Worm (Caenorhabditis elegans) whole organism, young adult: ENCODE results near the gene msp-3.

Experiments
- B0019.2 ChIP-seq: fragments of 200-800 bp; sonication (Bioruptor generic); conservative IDR thresholded peaks from 2 replicates; pipeline ENCODE4 v1.3.6; 2022; ENCODE audit warnings: missing genetic modification reagents, missing genetic modification characterization, missing compliant biosample characterization
- B0261.1 ChIP-seq: sonication (generic microtip); optimal IDR thresholded peaks from 2 replicates; lab custom pipeline; 2016; ENCODE audit warnings: mild to moderate bottlenecking, missing genetic modification characterization, moderate library complexity, missing compliant biosample characterization
- B0336.3 ChIP-seq: fragments of 200-800 bp; sonication (Bioruptor generic); IDR thresholded peaks from 2 replicates; pipeline ENCODE4 v1.3.6; 2022; ENCODE audit warnings: missing genetic modification characterization, missing compliant biosample characterization
- D2030.7 ChIP-seq: fragments of 200-800 bp; sonication (Bioruptor generic); IDR thresholded peaks from 2 replicates; pipeline ENCODE4 v1.3.6; 2022; ENCODE audit warnings: missing genetic modification reagents, missing genetic modification characterization, missing compliant biosample characterization
- F22D6.2 ChIP-seq: sonication (generic microtip); optimal IDR thresholded peaks from 2 replicates; lab custom pipeline; 2016; ENCODE audit warnings: mild to moderate bottlenecking, missing genetic modification characterization, missing compliant biosample characterization
- F37B4.10 ChIP-seq: fragments of 200-800 bp; sonication (Bioruptor generic); IDR thresholded peaks from 2 replicates; pipeline ENCODE4 v1.3.6; 2022; ENCODE audit warnings: missing genetic modification characterization, missing compliant biosample characterization
- F52B5.7 ChIP-seq: sonication (generic microtip); optimal IDR thresholded peaks from 2 replicates; lab custom pipeline; 2016; ENCODE audit warnings: mild to moderate bottlenecking, missing genetic modification characterization, missing compliant biosample characterization
- F57C9.4 ChIP-seq: sonication (generic microtip); optimal IDR thresholded peaks from 2 replicates; lab custom pipeline; 2017; ENCODE audit warnings: mild to moderate bottlenecking, missing genetic modification characterization, missing compliant biosample characterization
- K11D2.4 ChIP-seq: fragments of 200-800 bp; sonication (Bioruptor generic); IDR thresholded peaks from 2 replicates; pipeline ENCODE4 v1.3.6; 2022; ENCODE audit warnings: missing genetic modification reagents, missing genetic modification characterization, missing compliant biosample characterization
- Y53G8AR.9 ChIP-seq: fragments of 200-800 bp; sonication (Bioruptor generic); conservative IDR thresholded peaks from 2 replicates; pipeline ENCODE4 v1.3.6; 2022; ENCODE audit warnings: missing genetic modification reagents, missing genetic modification characterization, missing compliant biosample characterization
- Y56A3A.18 ChIP-seq: fragments of 200-800 bp; sonication (Bioruptor generic); IDR thresholded peaks from 2 replicates; pipeline ENCODE4 v1.3.6; 2022; ENCODE audit warnings: missing genetic modification reagents, missing genetic modification characterization, missing compliant biosample characterization
- Y67H2A.10 ChIP-seq: fragments of 200-800 bp; sonication (Bioruptor generic); conservative IDR thresholded peaks from 2 replicates; pipeline ENCODE4 v1.3.6; 2022; ENCODE audit warnings: missing genetic modification reagents, missing genetic modification characterization, missing compliant biosample characterization
- Y79H2A.3 ChIP-seq: fragments of 200-800 bp; sonication (Bioruptor generic); conservative IDR thresholded peaks from 2 replicates; pipeline ENCODE4 v1.3.6; 2022; ENCODE audit warnings: missing genetic modification reagents, missing genetic modification characterization, missing compliant biosample characterization
- Y95B8A.8 ChIP-seq: fragments of 200-800 bp; sonication (Bioruptor generic); IDR thresholded peaks from 2 replicates; pipeline ENCODE4 v1.3.6; 2022; ENCODE audit warnings: missing genetic modification reagents, missing genetic modification characterization, missing compliant biosample characterization
- ZK185.1 ChIP-seq: sonication (generic microtip); optimal IDR thresholded peaks from 2 replicates; lab custom pipeline; 2016; ENCODE audit warnings: mild to moderate bottlenecking, missing genetic modification characterization, missing compliant biosample characterization; ENCODE audit not compliant: poor library complexity, severe bottlenecking
- aptf-2 ChIP-seq: fragments of 200-800 bp; sonication (Bioruptor generic); conservative IDR thresholded peaks from 2 replicates; pipeline ENCODE4 v1.3.6; 2022; ENCODE audit warnings: missing genetic modification reagents, missing genetic modification characterization, missing compliant biosample characterization
- attf-3 ChIP-seq: fragments of 200-800 bp; sonication (Bioruptor generic); conservative IDR thresholded peaks from 2 replicates; pipeline ENCODE4 v1.3.6; 2022; ENCODE audit warnings: missing genetic modification reagents, missing genetic modification characterization, missing compliant biosample characterization
- cebp-2 ChIP-seq: fragments of 200-800 bp; sonication (Bioruptor generic); IDR thresholded peaks from 2 replicates; pipeline ENCODE4 v1.3.6; 2022; ENCODE audit warnings: missing genetic modification characterization, missing compliant biosample characterization
- ceh-27 ChIP-seq: fragments of 200-800 bp; sonication (Bioruptor generic); optimal IDR thresholded peaks from 2 replicates; lab custom pipeline; 2018; ENCODE audit warnings: mild to moderate bottlenecking, missing genetic modification characterization, moderate library complexity, missing compliant biosample characterization
- chd-7 ChIP-seq: sonication (generic microtip); optimal IDR thresholded peaks from 2 replicates; lab custom pipeline; 2016; ENCODE audit warnings: mild to moderate bottlenecking, missing genetic modification characterization, moderate library complexity, missing compliant biosample characterization
- die-1 ChIP-seq: sonication (generic microtip); optimal IDR thresholded peaks from 2 replicates; lab custom pipeline; 2016; ENCODE audit warnings: missing genotype, mild to moderate bottlenecking, missing genetic modification characterization, missing compliant biosample characterization
- dox-1 ChIP-seq: fragments of 200-800 bp; sonication (Bioruptor generic); IDR thresholded peaks from 2 replicates; pipeline ENCODE4 v1.3.6; 2022; ENCODE audit warnings: missing genetic modification reagents, missing genetic modification characterization, missing compliant biosample characterization
- efl-1 ChIP-seq: fragments of 150-350 bp; optimal IDR thresholded peaks from 2 replicates; lab custom pipeline; 2014; ENCODE audit warnings: missing biosample characterization, missing genetic modification reagents, missing genetic modification characterization
- egl-44 ChIP-seq: fragments of 200-800 bp; sonication (Bioruptor generic); IDR thresholded peaks from 2 replicates; pipeline ENCODE4 v1.3.6; 2022; ENCODE audit warnings: missing genetic modification reagents, missing genetic modification characterization, missing compliant biosample characterization
- ets-4 ChIP-seq: fragments of 200-800 bp; sonication (Bioruptor generic); optimal IDR thresholded peaks from 2 replicates; lab custom pipeline; 2018; ENCODE audit warnings: mild to moderate bottlenecking, missing genetic modification characterization, missing compliant biosample characterization
- hlh-12 ChIP-seq: sonication (generic microtip); optimal IDR thresholded peaks from 2 replicates; lab custom pipeline; 2016; ENCODE audit warnings: missing genetic modification characterization, missing compliant biosample characterization
- hmg-20 ChIP-seq: fragments of 200-800 bp; sonication (Bioruptor generic); IDR thresholded peaks from 2 replicates; pipeline ENCODE4 v1.3.6; 2022; ENCODE audit warnings: missing genetic modification reagents, missing genetic modification characterization, missing compliant biosample characterization
- hsf-1 ChIP-seq: fragments of 200-800 bp; sonication (Bioruptor generic); IDR thresholded peaks from 2 replicates; pipeline ENCODE4 v1.3.6; 2022; ENCODE audit warnings: missing genetic modification reagents, missing genetic modification characterization, missing compliant biosample characterization
- let-526 ChIP-seq: fragments of 200-800 bp; sonication (Bioruptor generic); IDR thresholded peaks from 2 replicates; pipeline ENCODE4 v1.3.6; 2022; ENCODE audit warnings: missing genetic modification reagents, missing genetic modification characterization, missing compliant biosample characterization
- lin-40 ChIP-seq: sonication (generic microtip); optimal IDR thresholded peaks from 2 replicates; lab custom pipeline; 2016; ENCODE audit warnings: missing genetic modification characterization, mild to moderate bottlenecking, missing compliant biosample characterization, missing genotype, missing genetic modification reagents
- madf-8 ChIP-seq: fragments of 200-800 bp; sonication (Bioruptor generic); conservative IDR thresholded peaks from 2 replicates; pipeline ENCODE4 v1.3.6; 2022; ENCODE audit warnings: missing genetic modification reagents, missing genetic modification characterization, missing compliant biosample characterization
- mes-4 ChIP-seq: sonication (generic microtip); optimal IDR thresholded peaks from 2 replicates; lab custom pipeline; 2016; ENCODE audit warnings: missing genotype, missing genetic modification characterization, missing compliant biosample characterization
- nfya-1 ChIP-seq: sonication (generic microtip); optimal IDR thresholded peaks from 2 replicates; lab custom pipeline; 2017; ENCODE audit warnings: antibody characterized with exemption, missing compliant biosample characterization, missing genetic modification characterization, borderline replicate concordance; ENCODE audit not compliant: insufficient read depth
- nhr-120 ChIP-seq: fragments of 200-800 bp; sonication (Bioruptor generic); IDR thresholded peaks from 2 replicates; pipeline ENCODE4 v1.3.6; 2022; ENCODE audit warnings: missing genetic modification characterization, missing compliant biosample characterization
- nhr-179 ChIP-seq: sonication (generic microtip); optimal IDR thresholded peaks from 2 replicates; lab custom pipeline; 2016; ENCODE audit warnings: mild to moderate bottlenecking, missing genetic modification characterization, missing compliant biosample characterization
- nhr-90 ChIP-seq: sonication (generic microtip); optimal IDR thresholded peaks from 2 replicates; lab custom pipeline; 2016; ENCODE audit warnings: missing genotype, mild to moderate bottlenecking, missing genetic modification characterization, missing compliant biosample characterization
- rcor-1 ChIP-seq: fragments of 200-800 bp; sonication (Bioruptor generic); IDR thresholded peaks from 2 replicates; pipeline ENCODE4 v1.3.6; 2022; ENCODE audit warnings: missing genetic modification reagents, missing genetic modification characterization, missing compliant biosample characterization
- rec-8 ChIP-seq, 2 experiments: sonication (generic microtip); optimal IDR thresholded peaks; 2 replicates each; lab custom pipeline; 2016; ENCODE audit warnings: mild to moderate bottlenecking in 2 of 2, missing genetic modification characterization in 2 of 2, missing genetic modification reagents in 2 of 2, missing genotype in 2 of 2, missing biosample characterization in 1 of 2, missing compliant biosample characterization in 1 of 2, moderate library complexity in 1 of 2
- sdz-38 ChIP-seq: sonication (generic microtip); optimal IDR thresholded peaks from 2 replicates; lab custom pipeline; 2016; ENCODE audit warnings: missing genotype, missing genetic modification characterization, missing compliant biosample characterization
- snpc-4 ChIP-seq, 5 experiments: fragments of 150-350 bp in 1 of 5; sonication (generic microtip) in 4 of 5; optimal IDR thresholded peaks; 2 replicates each; lab custom pipeline; 2014 to 2018; ENCODE audit warnings: missing genetic modification characterization in 5 of 5, missing biosample characterization in 3 of 5, antibody characterized with exemption in 2 of 5, mild to moderate bottlenecking in 2 of 5, missing compliant biosample characterization in 2 of 5, missing genotype in 2 of 5, moderate library complexity in 2 of 5, missing genetic modification reagents in 1 of 5
- sptf-2 ChIP-seq: fragments of 200-800 bp; sonication (Bioruptor generic); optimal IDR thresholded peaks from 2 replicates; lab custom pipeline; 2018; ENCODE audit warnings: mild to moderate bottlenecking, missing genetic modification characterization, missing compliant biosample characterization
- tbp1 ChIP-seq: fragments of 200-800 bp; sonication (Bioruptor generic); optimal IDR thresholded peaks from 2 replicates; lab custom pipeline; 2018; ENCODE audit warnings: mild to moderate bottlenecking, missing genetic modification characterization, missing compliant biosample characterization
- ztf-22 ChIP-seq: fragments of 200-800 bp; sonication (Bioruptor generic); optimal IDR thresholded peaks from 2 replicates; lab custom pipeline; 2018; ENCODE audit warnings: mild to moderate bottlenecking, missing genetic modification characterization, moderate library complexity, missing compliant biosample characterization

Gene msp-3

DNA sequence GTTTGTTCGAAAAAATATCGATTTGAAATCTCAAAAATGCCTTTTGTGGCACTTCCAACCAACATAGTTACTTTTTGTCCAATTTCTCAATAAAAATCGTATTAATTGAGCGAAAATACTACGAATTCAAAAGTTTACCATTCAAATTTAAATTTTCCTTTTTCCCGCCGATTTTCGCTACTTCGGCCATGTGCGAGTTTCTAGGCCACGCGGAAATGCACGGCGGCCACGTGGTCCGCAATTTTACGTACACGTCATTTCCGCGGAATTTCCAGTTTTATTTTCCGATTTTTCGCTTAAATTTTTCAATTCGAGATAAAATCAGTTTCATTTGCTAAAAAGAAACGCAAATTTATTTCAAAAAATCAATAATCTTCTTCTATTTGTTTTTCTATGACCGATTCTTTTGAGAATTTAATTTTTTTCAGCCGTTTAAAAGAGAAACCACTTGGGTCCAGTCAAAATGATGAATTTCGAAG is 46.1 kb downstream of the msp-3 start, which contains the start of gene eas-1 (continued):
- TF ChIP-seq Y56A3A.18 (no peak), hmg-20 (peak; percentile 78), F37B4.10 (GFP tag; lab: Robert Waterston, UW) (no peak), hlh-12 (tag; lab: Kevin White, UChicago) (no peak), attf-3 (GFP tag; lab: Robert Waterston, UW) (peak; percentile 51; the same call in 1 of the 2 replicates), tbp1 (GFP tag; lab: Kevin White, UChicago) (peak; percentile 44), efl-1 (peak; percentile 82), chd-7 (tag; lab: Kevin White, UChicago) (peak; percentile 24), nhr-120 (GFP tag; lab: Robert Waterston, UW) (no peak), Y67H2A.10 (peak; percentile 45; the same call in 1 of the 2 replicates), rec-8 (tag; optimal IDR thresholded peaks at IDR 0.05; lab: Kevin White, UChicago) (no peak), nfya-1 (no peak), cebp-2 (GFP tag; lab: Robert Waterston, UW) (no peak), die-1 (tag; lab: Kevin White, UChicago) (no peak), madf-8 (GFP tag; lab: Robert Waterston, UW) (peak; percentile 45), F52B5.7 (tag; lab: Kevin White, UChicago) (no peak), F57C9.4 (tag; lab: Kevin White, UChicago) (no peak), D2030.7 (peak; percentile 70), egl-44 (GFP tag; lab: Robert Waterston, UW) (no peak; the same call in 1 of the 2 replicates), rcor-1 (GFP tag; lab: Robert Waterston, UW) (no peak; the same call in none of the 2 replicates), B0019.2 (GFP tag; lab: Robert Waterston, UW) (peak; percentile 33; the same call in 1 of the 2 replicates), ceh-27 (GFP tag; lab: Kevin White, UChicago) (peak; percentile 91), mes-4 (tag; lab: Kevin White, UChicago) (no peak), nhr-90 (tag; lab: Kevin White, UChicago) (no peak), sdz-38 (tag; lab: Kevin White, UChicago) (no peak), dox-1 (GFP tag; lab: Robert Waterston, UW) (peak; percentile 79), snpc-4 (GFP tag; optimal IDR thresholded peaks at IDR 0.05; lab: Kevin White, UChicago) (no peak), snpc-4 (tag; optimal IDR thresholded peaks at IDR 0.05; lab: Kevin White, UChicago) (peak in 2 of 4 experiments; percentile 18 to 22), aptf-2 (peak; percentile 76; the same call in 1 of the 2 replicates), lin-40 (tag; lab: Kevin White, UChicago) (peak; percentile 65)

ce11 chrII:4737348-4737747 is 48.7 kb downstream of the msp-3 start, which contains the start of gene ctsa-1.1:
Gene ctsa-1.1 (plus strand): TSS chrII:4737648.
- TF ChIP-seq let-526 (GFP tag; lab: Robert Waterston, UW) = no peak
- TF ChIP-seq nhr-179 (tag; lab: Kevin White, UChicago) = no peak
- TF ChIP-seq B0261.1 (tag; lab: Kevin White, UChicago) = no peak
- TF ChIP-seq hsf-1 (GFP tag; lab: Robert Waterston, UW) = 0 out of 2 replicates have a peak, but pooled peaks have one; percentile 33
- no peak for TF ChIP-seq Y95B8A.8 (GFP tag; lab: Robert Waterston, UW)
- TF ChIP-seq F22D6.2 (tag; lab: Kevin White, UChicago) = no peak
- no peak for TF ChIP-seq dox-1 (GFP tag; lab: Robert Waterston, UW)

- TF ChIP-seq chd-7 (tag; lab: Kevin White, UChicago) = no peak
- no peak for TF ChIP-seq B0336.3 (GFP tag; lab: Robert Waterston, UW)
- no peak for TF ChIP-seq hmg-20
- TF ChIP-seq mes-4 (tag; lab: Kevin White, UChicago) = no peak
- TF ChIP-seq ZK185.1 = no peak
- no peak for TF ChIP-seq Y53G8AR.9 (GFP tag; lab: Robert Waterston, UW)
- TF ChIP-seq sdz-38 (tag; lab: Kevin White, UChicago) = no peak
- no peak for TF ChIP-seq K11D2.4 (GFP tag; lab: Robert Waterston, UW)
- no peak for TF ChIP-seq F52B5.7 (tag; lab: Kevin White, UChicago)
- no peak for TF ChIP-seq Y79H2A.3 (GFP tag; lab: Robert Waterston, UW)
- no peak for TF ChIP-seq Y67H2A.10
- no peak for TF ChIP-seq sptf-2
- no peak for TF ChIP-seq ets-4 (GFP tag; lab: Kevin White, UChicago)
- TF ChIP-seq ztf-22 (GFP tag; lab: Kevin White, UChicago) = no peak
- TF ChIP-seq, all 124 proteins: peak for 0
Observed at ce11 chrII:4736585-4736984, 49.5 kb downstream of the msp-3 start.
